Worm (Caenorhabditis elegans) whole organism, late embryonic: ENCODE results near the gene hars-1.

ENCODE experiments used
- ceh-30 ChIP-seq: fragments of 150-350 bp; optimal IDR thresholded peaks from 2 replicates; lab custom pipeline; 2014; ENCODE audit warnings: missing biosample characterization, missing genetic modification characterization
- ceh-31 ChIP-seq: sonication (generic microtip); optimal IDR thresholded peaks from 2 replicates; lab custom pipeline; 2016; ENCODE audit warnings: missing genetic modification characterization, missing compliant biosample characterization
- ets-4 ChIP-seq: sonication (generic microtip); optimal IDR thresholded peaks from 2 replicates; lab custom pipeline; 2016; ENCODE audit warnings: missing genetic modification characterization, missing compliant biosample characterization
- fkh-10 ChIP-seq: fragments of 150-350 bp; optimal IDR thresholded peaks from 2 replicates; lab custom pipeline; 2014; ENCODE audit warnings: missing biosample characterization, missing genetic modification reagents, missing genetic modification characterization
- pat-9 ChIP-seq: fragments of 200-800 bp; sonication (Bioruptor generic); optimal IDR thresholded peaks from 2 replicates; lab custom pipeline; 2018; ENCODE audit warnings: mild to moderate bottlenecking, missing genetic modification characterization, moderate library complexity, missing compliant biosample characterization
- zip-5 ChIP-seq: sonication (generic microtip); optimal IDR thresholded peaks from 2 replicates; lab custom pipeline; 2016; ENCODE audit warnings: missing genetic modification characterization, missing compliant biosample characterization

ce11 chrIV:10832148-10832547 lies 26.6 kb upstream of the hars-1 start, which contains the start of gene best-15:
- TF ChIP-seq ceh-31 (tag; lab: Kevin White, UChicago) (no peak), pat-9 (no peak), zip-5 (tag; lab: Kevin White, UChicago) (no peak), ets-4 (tag; lab: Kevin White, UChicago) (no peak), fkh-10 (GFP tag; lab: Kevin White, UChicago) (no peak), ceh-30 (no peak)
